Fruit fly (Drosophila melanogaster) whole organism: ENCODE measurements around the gene CG33702.

ENCODE experiments used
- CG8478 ChIP-seq: fragments of >200 bp; optimal IDR thresholded peaks from 2 replicates; lab custom pipeline; 2018; ENCODE audit warnings: inconsistent platforms
- Dll ChIP-seq: fragments of >200 bp; optimal IDR thresholded peaks from 2 replicates; lab custom pipeline; 2017
- EcR ChIP-seq, 2 experiments: fragments of >200 bp; optimal IDR thresholded peaks; 2 replicates each; lab custom pipeline; 2017; ENCODE audit warnings: missing biosample characterization in 2 of 2, missing genetic modification characterization in 2 of 2, missing genetic modification reagents in 2 of 2
- pan ChIP-seq: fragments of >200 bp; optimal IDR thresholded peaks from 2 replicates; lab custom pipeline; 2017
- psq ChIP-seq: fragments of >200 bp; optimal IDR thresholded peaks from 2 replicates; lab custom pipeline; 2017
- usp ChIP-seq: fragments of >200 bp; optimal IDR thresholded peaks from 2 replicates; lab custom pipeline; 2017; ENCODE audit warnings: missing biosample characterization, missing genetic modification characterization, mixed read lengths

DNA sequence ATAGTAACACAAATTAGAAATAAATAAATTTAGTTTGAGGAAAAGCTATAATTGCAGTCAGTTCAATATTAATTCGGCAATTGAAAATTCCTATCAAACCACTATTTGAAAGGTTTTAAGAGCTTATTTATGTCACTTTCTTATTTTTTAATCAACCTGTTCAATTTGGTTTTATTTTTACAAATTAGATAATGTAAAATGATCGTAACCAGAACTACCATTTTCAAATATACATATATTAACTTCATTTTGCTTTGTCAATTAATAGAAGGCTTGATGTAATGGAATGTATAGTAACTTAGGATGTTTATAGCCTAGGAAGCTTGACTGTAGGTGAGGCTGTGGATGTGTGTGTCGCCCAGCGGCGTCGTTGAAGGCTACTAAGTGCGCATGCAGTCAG, 46.6 kb downstream of the CG33702 start:
- no peak for TF ChIP-seq Dll (lab: Kevin White, UChicago)
- TF ChIP-seq usp (GFP tag; lab: Kevin White, UChicago), result no peak
- no peak for TF ChIP-seq EcR (GFP tag; optimal IDR thresholded peaks at IDR 0.05; lab: Kevin White, UChicago)
- TF ChIP-seq CG8478 (lab: Kevin White, UChicago), result no peak
- no peak for TF ChIP-seq psq (lab: Kevin White, UChicago)
- TF ChIP-seq pan (lab: Kevin White, UChicago), result no peak
